Worm (Caenorhabditis elegans): ENCODE measurements around the gene K07F5.17.

- TF ChIP-seq him-1 (tag; optimal IDR thresholded peaks at IDR 0.05) (no peak), dao-5 (tag; optimal IDR thresholded peaks at IDR 0.05) (no peak)
Observed at ce11 chrIV:9825196-9825744, 16.9 kb upstream of the K07F5.17 start, which contains the start of gene mtr-4.
